Fruit fly (Drosophila melanogaster) whole organism, embryonic: ENCODE results near the gene Rab26.
A peak's percentile ranks its signal among the peaks of the same experiment; 100 is the strongest.

ENCODE experiments used
- Abd-B ChIP-seq: fragments of 200-800 bp; sonication (Bioruptor generic); optimal IDR thresholded peaks from 2 replicates; lab custom pipeline; 2018; ENCODE audit warnings: missing biosample characterization, mild to moderate bottlenecking, missing genetic modification characterization, moderate library complexity
- Adf1 ChIP-seq: fragments of 200-800 bp; sonication (Bioruptor generic); IDR thresholded peaks from 2 replicates; pipeline ENCODE4 v1.3.6; 2022; ENCODE audit warnings: missing biosample characterization, missing genetic modification characterization
- CG10267 ChIP-seq: fragments of 200-800 bp; sonication (Bioruptor generic); optimal IDR thresholded peaks from 2 replicates; lab custom pipeline; 2018; ENCODE audit warnings: missing biosample characterization, mild to moderate bottlenecking, missing genetic modification characterization, moderate library complexity
- CG10366 ChIP-seq: fragments of 200-800 bp; sonication (Bioruptor generic); IDR thresholded peaks from 2 replicates; pipeline ENCODE4 v1.3.6; 2022; ENCODE audit warnings: missing biosample characterization, missing genetic modification characterization
- CG11247 ChIP-seq: fragments of 200-800 bp; sonication (Bioruptor generic); IDR thresholded peaks from 2 replicates; pipeline ENCODE4 v1.3.6; 2022; ENCODE audit warnings: missing biosample characterization, missing genetic modification characterization
- CG11723 ChIP-seq: fragments of 200-800 bp; sonication (Bioruptor generic); optimal IDR thresholded peaks from 2 replicates; lab custom pipeline; 2017; ENCODE audit warnings: missing biosample characterization, mild to moderate bottlenecking, missing genetic modification characterization
- CG13296 ChIP-seq: fragments of 200-800 bp; sonication (Bioruptor generic); optimal IDR thresholded peaks from 3 replicates; lab custom pipeline; 2018; ENCODE audit warnings: missing biosample characterization, mild to moderate bottlenecking, missing genetic modification characterization
- CG1602 ChIP-seq: fragments of 200-800 bp; sonication (Bioruptor generic); optimal IDR thresholded peaks from 3 replicates; lab custom pipeline; 2016; ENCODE audit warnings: missing biosample characterization, missing genetic modification characterization
- CG1647 ChIP-seq: fragments of 200-800 bp; sonication (Bioruptor generic); optimal IDR thresholded peaks from 3 replicates; lab custom pipeline; 2016; ENCODE audit warnings: missing biosample characterization, missing genetic modification characterization
- CG17912 ChIP-seq: fragments of 200-800 bp; sonication (Bioruptor generic); optimal IDR thresholded peaks from 2 replicates; lab custom pipeline; 2018; ENCODE audit warnings: missing biosample characterization, mild to moderate bottlenecking, missing genetic modification characterization
- CG2678 ChIP-seq: fragments of 200-800 bp; sonication (Bioruptor generic); optimal IDR thresholded peaks from 3 replicates; lab custom pipeline; 2019; ENCODE audit warnings: missing biosample characterization, mild to moderate bottlenecking, missing genetic modification characterization, moderate library complexity
- CG30403 ChIP-seq: fragments of 200-800 bp; sonication (Bioruptor generic); optimal IDR thresholded peaks from 3 replicates; lab custom pipeline; 2016; ENCODE audit warnings: missing biosample characterization, missing genetic modification characterization
- CG30431 ChIP-seq: fragments of 200-800 bp; sonication (Bioruptor generic); optimal IDR thresholded peaks from 2 replicates; lab custom pipeline; 2017; ENCODE audit warnings: missing biosample characterization, missing genetic modification characterization
- CG31365 ChIP-seq: fragments of 200-800 bp; sonication (Bioruptor generic); optimal IDR thresholded peaks from 2 replicates; lab custom pipeline; 2018; ENCODE audit warnings: missing biosample characterization, mild to moderate bottlenecking, missing genetic modification characterization
- CG32767 ChIP-seq: fragments of 200-800 bp; sonication (Bioruptor generic); IDR thresholded peaks from 2 replicates; pipeline ENCODE4 v1.3.6; 2022; ENCODE audit warnings: missing biosample characterization, missing genetic modification characterization
- CG34422 ChIP-seq: fragments of 200-800 bp; sonication (Bioruptor generic); IDR thresholded peaks from 3 replicates; pipeline ENCODE4 v1.3.6; 2022; ENCODE audit warnings: missing biosample characterization, missing genetic modification characterization
- CG3726 ChIP-seq: fragments of 200-800 bp; sonication (Bioruptor generic); IDR thresholded peaks from 3 replicates; pipeline ENCODE4, ENCODE4 v1.3.6; 2022; ENCODE audit warnings: missing biosample characterization, missing genetic modification characterization
- CG4328 ChIP-seq: fragments of 200-800 bp; sonication (Bioruptor generic); optimal IDR thresholded peaks from 3 replicates; lab custom pipeline; 2017; ENCODE audit warnings: missing biosample characterization, missing genetic modification reagents, missing genetic modification characterization
- CG4820 ChIP-seq: fragments of 200-800 bp; sonication (Bioruptor generic); optimal IDR thresholded peaks from 3 replicates; lab custom pipeline; 2016; ENCODE audit warnings: missing biosample characterization, missing genetic modification characterization
- CG6175 ChIP-seq: fragments of 200-800 bp; sonication (Bioruptor generic); IDR thresholded peaks from 3 replicates; pipeline ENCODE4 v1.3.6; 2022; ENCODE audit warnings: missing biosample characterization, missing genetic modification characterization
- CG7271 ChIP-seq: fragments of 200-800 bp; sonication (Bioruptor generic); optimal IDR thresholded peaks from 2 replicates; lab custom pipeline; 2018; ENCODE audit warnings: missing biosample characterization, mild to moderate bottlenecking, missing genetic modification characterization, moderate library complexity
- CG8089 ChIP-seq: fragments of 200-800 bp; sonication (Bioruptor generic); optimal IDR thresholded peaks from 3 replicates; lab custom pipeline; 2016; ENCODE audit warnings: missing biosample characterization, missing genetic modification characterization
- CG8944 ChIP-seq: fragments of 200-800 bp; sonication (Bioruptor generic); optimal IDR thresholded peaks from 3 replicates; lab custom pipeline; 2016; ENCODE audit warnings: missing biosample characterization, missing genetic modification characterization
- CG9797 ChIP-seq: fragments of 200-800 bp; sonication (Bioruptor generic); optimal IDR thresholded peaks from 3 replicates; lab custom pipeline; 2018; ENCODE audit warnings: missing biosample characterization, mild to moderate bottlenecking, missing genetic modification characterization
- CG9876 ChIP-seq: fragments of 200-800 bp; sonication (Bioruptor generic); optimal IDR thresholded peaks from 2 replicates; lab custom pipeline; 2016; ENCODE audit warnings: missing biosample characterization, missing genetic modification characterization
- CHES-1-like ChIP-seq: fragments of 200-800 bp; sonication (Bioruptor generic); optimal IDR thresholded peaks from 2 replicates; lab custom pipeline; 2016; ENCODE audit warnings: missing biosample characterization, missing genetic modification characterization
- Dbx ChIP-seq: fragments of 200-800 bp; sonication (Bioruptor generic); IDR thresholded peaks from 3 replicates; pipeline ENCODE4 v1.3.6; 2022; ENCODE audit warnings: missing biosample characterization, missing genetic modification characterization
- Fer1 ChIP-seq: fragments of 200-800 bp; sonication (Bioruptor generic); optimal IDR thresholded peaks from 2 replicates; lab custom pipeline; 2017; ENCODE audit warnings: missing biosample characterization, mild to moderate bottlenecking, missing genetic modification characterization
- Hmx ChIP-seq: fragments of 200-800 bp; sonication (Bioruptor generic); optimal IDR thresholded peaks from 2 replicates; lab custom pipeline; 2016; ENCODE audit warnings: missing biosample characterization, missing genetic modification characterization
- Nf-YB ChIP-seq: fragments of 200-800 bp; sonication (Bioruptor generic); optimal IDR thresholded peaks from 3 replicates; lab custom pipeline; 2019; ENCODE audit warnings: missing biosample characterization, mild to moderate bottlenecking, missing genetic modification characterization, moderate library complexity
- Optix ChIP-seq: fragments of 200-800 bp; sonication (Bioruptor generic); IDR thresholded peaks from 3 replicates; pipeline ENCODE4 v1.3.6; 2022; ENCODE audit warnings: missing biosample characterization, missing genetic modification characterization
- PHDP ChIP-seq: fragments of 200-800 bp; sonication (Bioruptor generic); optimal IDR thresholded peaks from 3 replicates; lab custom pipeline; 2018; ENCODE audit warnings: missing biosample characterization, mild to moderate bottlenecking, missing genetic modification characterization, moderate library complexity
- Rx ChIP-seq: fragments of 200-800 bp; sonication (Bioruptor generic); IDR thresholded peaks from 2 replicates; pipeline ENCODE4 v1.3.6; 2022; ENCODE audit warnings: missing biosample characterization, missing genetic modification characterization
- Six4 ChIP-seq: fragments of 200-800 bp; sonication (Bioruptor generic); optimal IDR thresholded peaks from 2 replicates; lab custom pipeline; 2016; ENCODE audit warnings: missing biosample characterization, missing genetic modification characterization
- Sry-δ ChIP-seq: fragments of 200-800 bp; sonication (Bioruptor generic); optimal IDR thresholded peaks from 2 replicates; lab custom pipeline; 2016; ENCODE audit warnings: missing biosample characterization, missing genetic modification characterization
- Ssrp ChIP-seq: fragments of 200-800 bp; sonication (Bioruptor generic); optimal IDR thresholded peaks from 2 replicates; lab custom pipeline; 2018; ENCODE audit warnings: missing biosample characterization, mild to moderate bottlenecking, missing genetic modification characterization, moderate library complexity
- Vsx1 ChIP-seq: fragments of 200-800 bp; sonication (Bioruptor generic); optimal IDR thresholded peaks from 2 replicates; lab custom pipeline; 2017; ENCODE audit warnings: missing biosample characterization, mild to moderate bottlenecking, missing genetic modification characterization, missing genetic modification reagents
- ac ChIP-seq: fragments of 200-800 bp; sonication (Bioruptor generic); optimal IDR thresholded peaks from 3 replicates; lab custom pipeline; 2017; ENCODE audit warnings: missing biosample characterization, mild to moderate bottlenecking, missing genetic modification characterization
- dm ChIP-seq: fragments of 200-800 bp; sonication (Bioruptor generic); optimal IDR thresholded peaks from 3 replicates; lab custom pipeline; 2016; ENCODE audit warnings: missing biosample characterization, missing genetic modification characterization
- ftz-f1 ChIP-seq: fragments of 200-800 bp; sonication (Bioruptor generic); optimal IDR thresholded peaks from 2 replicates; lab custom pipeline; 2016; ENCODE audit warnings: missing biosample characterization, missing genetic modification characterization
- gfzf ChIP-seq: fragments of 200-800 bp; sonication (Bioruptor generic); optimal IDR thresholded peaks from 2 replicates; lab custom pipeline; 2016; ENCODE audit warnings: missing biosample characterization, mild to moderate bottlenecking, missing genetic modification characterization, moderate library complexity
- lov ChIP-seq, 2 experiments: fragments of 200-800 bp in 1 of 2; fragments of >200 bp in 1 of 2; sonication (Bioruptor generic) in 1 of 2; IDR thresholded peaks in 1 of 2; optimal IDR thresholded peaks in 1 of 2; 2 replicates in 1 of 2; 3 replicates in 1 of 2; pipeline versions ENCODE4 v1.3.6 to Lab custom; 2017 to 2022; ENCODE audit warnings: missing biosample characterization in 1 of 2, missing genetic modification characterization in 1 of 2
- maf-S ChIP-seq: fragments of 200-800 bp; sonication (Bioruptor generic); optimal IDR thresholded peaks from 2 replicates; lab custom pipeline; 2016; ENCODE audit warnings: missing biosample characterization, missing genetic modification characterization
- mam ChIP-seq: fragments of 200-800 bp; sonication (Bioruptor generic); optimal IDR thresholded peaks from 3 replicates; lab custom pipeline; 2016; ENCODE audit warnings: missing biosample characterization, missing genetic modification characterization
- pnt ChIP-seq: fragments of 200-800 bp; sonication (Bioruptor generic); optimal IDR thresholded peaks from 3 replicates; lab custom pipeline; 2016; ENCODE audit warnings: missing biosample characterization, missing genetic modification characterization
- sc ChIP-seq, 3 experiments: fragments of >200 bp in 2 of 3; fragments of 200-800 bp in 1 of 3; sonication (Bioruptor generic) in 1 of 3; optimal IDR thresholded peaks; 2 replicates in 2 of 3; 3 replicates in 1 of 3; lab custom pipeline; 2017; ENCODE audit warnings: mild to moderate bottlenecking in 1 of 3, missing biosample characterization in 1 of 3, missing genetic modification characterization in 1 of 3, missing genetic modification reagents in 1 of 3
- ssp ChIP-seq: fragments of 200-800 bp; sonication (Bioruptor generic); IDR thresholded peaks from 2 replicates; pipeline ENCODE4 v1.3.6; 2022; ENCODE audit warnings: missing biosample characterization, missing genetic modification characterization
- stwl ChIP-seq: fragments of 200-800 bp; sonication (Bioruptor generic); optimal IDR thresholded peaks from 3 replicates; lab custom pipeline; 2018; ENCODE audit warnings: missing biosample characterization, mild to moderate bottlenecking, missing genetic modification characterization, moderate library complexity
- sug ChIP-seq: fragments of 200-800 bp; optimal IDR thresholded peaks from 2 replicates; lab custom pipeline; 2019; ENCODE audit warnings: missing biosample characterization, mild to moderate bottlenecking, missing genetic modification characterization, moderate library complexity
- wdn ChIP-seq: fragments of 200-800 bp; sonication (Bioruptor generic); IDR thresholded peaks from 2 replicates; pipeline ENCODE4 v1.3.6; 2022; ENCODE audit warnings: missing biosample characterization, missing genetic modification characterization
- wek ChIP-seq: fragments of 200-800 bp; sonication (Bioruptor generic); optimal IDR thresholded peaks from 3 replicates; lab custom pipeline; 2018; ENCODE audit warnings: missing biosample characterization, mild to moderate bottlenecking, missing genetic modification characterization, moderate library complexity

Gene Rab26

dm6 chr3L:21348983-21349432 lies 30.4 kb downstream of the Rab26 start, which contains the start of gene ebd2 (continued):
- TF ChIP-seq Six4 (GFP tag; lab: Kevin White, UChicago) (no peak), lov (optimal IDR thresholded peaks at IDR 0.05; lab: Kevin White, UChicago) (no peak), lov (GFP tag; IDR thresholded peaks at IDR 0.05; lab: Robert Waterston, UW) (no peak), CG2678 (tag; lab: Kevin White, UChicago) (peak; percentile 51), CG9876 (no peak), pnt (GFP tag; lab: Kevin White, UChicago) (no peak), gfzf (GFP tag; lab: Kevin White, UChicago) (no peak), Adf1 (GFP tag; lab: Robert Waterston, UW) (peak; percentile 59), maf-S (GFP tag; lab: Kevin White, UChicago) (no peak), PHDP (tag; lab: Kevin White, UChicago) (peak; percentile 36), Rx (GFP tag; lab: Robert Waterston, UW) (no peak), CG11723 (peak; percentile 1), ac (GFP tag; lab: Kevin White, UChicago) (no peak), CG10267 (no peak), CG30431 (GFP tag; lab: Kevin White, UChicago) (no peak), CG8944 (GFP tag; lab: Kevin White, UChicago) (no peak), sc (optimal IDR thresholded peaks at IDR 0.05; lab: Kevin White, UChicago) (no peak), sc (GFP tag; optimal IDR thresholded peaks at IDR 0.05; lab: Kevin White, UChicago) (no peak), Fer1 (no peak), CG7271 (tag; lab: Kevin White, UChicago) (no peak), CG9797 (no peak), Nf-YB (GFP tag; lab: Kevin White, UChicago) (no peak), CHES-1-like (GFP tag; lab: Kevin White, UChicago) (peak; percentile 25), stwl (tag; lab: Kevin White, UChicago) (no peak), CG31365 (tag; lab: Kevin White, UChicago) (no peak), CG11247 (GFP tag; lab: Robert Waterston, UW) (no peak), CG3726 (GFP tag; lab: Robert Waterston, UW) (no peak), Hmx (GFP tag; lab: Kevin White, UChicago) (no peak), Ssrp (no peak), CG6175 (GFP tag; lab: Robert Waterston, UW) (peak; percentile 82; the same call in 2 of the 3 replicates), CG4820 (no peak), CG1647 (GFP tag; lab: Kevin White, UChicago) (no peak), Optix (GFP tag; lab: Robert Waterston, UW) (no peak), CG1602 (GFP tag; lab: Kevin White, UChicago) (no peak), CG30403 (GFP tag; lab: Kevin White, UChicago) (no peak), wdn (GFP tag; lab: Robert Waterston, UW) (no peak; the same call in 1 of the 2 replicates), CG8089 (no peak), sug (tag; lab: Kevin White, UChicago) (peak; percentile 69), dm (GFP tag; lab: Kevin White, UChicago) (peak; percentile 11), ftz-f1 (peak; percentile 48), wek (GFP tag; lab: Kevin White, UChicago) (no peak), ssp (no peak), Sry-δ (GFP tag; lab: Kevin White, UChicago) (no peak), CG4328 (no peak), Dbx (GFP tag; lab: Robert Waterston, UW) (peak; percentile 49; the same call in 1 of the 3 replicates), CG34422 (GFP tag; lab: Robert Waterston, UW) (0 out of 3 replicates have a peak, but pooled peaks have one; percentile 31), Vsx1 (GFP tag; lab: Kevin White, UChicago) (no peak), CG13296 (GFP tag; lab: Kevin White, UChicago) (peak; percentile 21), CG10366 (GFP tag; lab: Robert Waterston, UW) (no peak), Abd-B (GFP tag; lab: Kevin White, UChicago) (no peak), mam (GFP tag; lab: Kevin White, UChicago) (no peak), CG17912 (GFP tag; lab: Kevin White, UChicago) (no peak), CG32767 (GFP tag; lab: Robert Waterston, UW) (no peak)
